Fruit fly (Drosophila melanogaster) whole organism, prepupa: ENCODE measurements around the gene hb.

Source experiments
- Blimp-1 ChIP-seq: fragments of 200-800 bp; sonication (Bioruptor generic); optimal IDR thresholded peaks from 3 replicates; lab custom pipeline; 2017; ENCODE audit warnings: missing biosample characterization, missing genetic modification characterization, mild to moderate bottlenecking, moderate library complexity, missing genetic modification reagents
- CG10631 ChIP-seq: fragments of 200-800 bp; sonication (Bioruptor generic); optimal IDR thresholded peaks from 2 replicates; lab custom pipeline; 2016; ENCODE audit warnings: missing biosample characterization, missing genetic modification characterization
- CG10669 ChIP-seq: fragments of 200-800 bp; sonication (Bioruptor generic); optimal IDR thresholded peaks from 3 replicates; lab custom pipeline; 2018; ENCODE audit warnings: missing biosample characterization, mild to moderate bottlenecking, missing genetic modification characterization, moderate library complexity
- CG11294 ChIP-seq: fragments of 200-800 bp; sonication (Bioruptor generic); IDR thresholded peaks from 2 replicates; pipeline ENCODE4 v1.3.6; 2022; ENCODE audit warnings: missing biosample characterization, missing genetic modification characterization
- CG11762 ChIP-seq: fragments of 200-800 bp; sonication (Bioruptor generic); optimal IDR thresholded peaks from 3 replicates; lab custom pipeline; 2016; ENCODE audit warnings: missing biosample characterization, missing genetic modification characterization; ENCODE audit not compliant: insufficient read depth
- CG1621 ChIP-seq: fragments of 200-800 bp; sonication (Bioruptor generic); optimal IDR thresholded peaks from 3 replicates; lab custom pipeline; 2018; ENCODE audit warnings: missing biosample characterization, mild to moderate bottlenecking, missing genetic modification characterization
- CG16779 ChIP-seq: fragments of 200-800 bp; sonication (Bioruptor generic); optimal IDR thresholded peaks from 3 replicates; lab custom pipeline; 2017; ENCODE audit warnings: missing biosample characterization, mild to moderate bottlenecking, missing genetic modification characterization
- CG3032 ChIP-seq: fragments of 200-800 bp; optimal IDR thresholded peaks from 2 replicates; lab custom pipeline; 2019; ENCODE audit warnings: missing biosample characterization, mild to moderate bottlenecking, missing genetic modification characterization, moderate library complexity
- CG31627 ChIP-seq: fragments of 200-800 bp; sonication (Bioruptor generic); optimal IDR thresholded peaks from 3 replicates; lab custom pipeline; 2016; ENCODE audit warnings: missing biosample characterization, missing genetic modification characterization
- CG32006 ChIP-seq: fragments of 200-800 bp; sonication (Bioruptor generic); optimal IDR thresholded peaks from 3 replicates; lab custom pipeline; 2017; ENCODE audit warnings: missing biosample characterization, mild to moderate bottlenecking, missing genetic modification characterization
- CG3919 ChIP-seq: fragments of 200-800 bp; sonication (Bioruptor generic); optimal IDR thresholded peaks from 3 replicates; lab custom pipeline; 2016; ENCODE audit warnings: missing biosample characterization, missing genetic modification characterization
- CG4318 ChIP-seq: fragments of 200-800 bp; sonication (Bioruptor generic); optimal IDR thresholded peaks from 3 replicates; lab custom pipeline; 2017; ENCODE audit warnings: missing biosample characterization, mild to moderate bottlenecking, missing genetic modification characterization
- CG6792 ChIP-seq: fragments of 200-800 bp; sonication (Bioruptor generic); optimal IDR thresholded peaks from 3 replicates; lab custom pipeline; 2016; ENCODE audit warnings: missing biosample characterization, missing genetic modification characterization
- CG6808 ChIP-seq: fragments of 200-800 bp; sonication (Bioruptor generic); optimal IDR thresholded peaks from 3 replicates; lab custom pipeline; 2017; ENCODE audit warnings: missing biosample characterization, missing genetic modification characterization, mild to moderate bottlenecking, moderate library complexity, missing genetic modification reagents
- CG6854 ChIP-seq: fragments of 200-800 bp; sonication (Bioruptor generic); optimal IDR thresholded peaks from 2 replicates; lab custom pipeline; 2017; ENCODE audit warnings: missing biosample characterization, mild to moderate bottlenecking, missing genetic modification characterization
- CG8119 ChIP-seq: fragments of 200-800 bp; sonication (Bioruptor generic); IDR thresholded peaks from 3 replicates; pipeline ENCODE4 v1.3.6; 2022; ENCODE audit warnings: missing biosample characterization, missing genetic modification characterization
- CG8632 ChIP-seq: fragments of 200-800 bp; sonication (Bioruptor generic); optimal IDR thresholded peaks from 3 replicates; lab custom pipeline; 2016; ENCODE audit warnings: missing biosample characterization, missing genetic modification characterization
- CG9139 ChIP-seq: fragments of 200-800 bp; sonication (Bioruptor generic); optimal IDR thresholded peaks from 3 replicates; lab custom pipeline; 2017; ENCODE audit warnings: missing biosample characterization, mild to moderate bottlenecking, missing genetic modification characterization
- Eip78C ChIP-seq: fragments of 200-800 bp; sonication (Bioruptor generic); peaks from one replicate; lab custom pipeline; 2016; ENCODE audit warnings: missing biosample characterization, missing genetic modification characterization
- Eip93F ChIP-seq: fragments of 200-800 bp; sonication (Bioruptor generic); optimal IDR thresholded peaks from 2 replicates; lab custom pipeline; 2016; ENCODE audit warnings: missing biosample characterization, mild to moderate bottlenecking, missing genetic modification characterization
- Gug ChIP-seq: fragments of 200-800 bp; sonication (Bioruptor generic); IDR thresholded peaks from 2 replicates; pipeline ENCODE4 v1.3.6; 2022; ENCODE audit warnings: missing biosample characterization, missing genetic modification characterization
- Hr39 ChIP-seq: fragments of 200-800 bp; sonication (Bioruptor generic); optimal IDR thresholded peaks from 2 replicates; lab custom pipeline; 2016; ENCODE audit warnings: missing biosample characterization, missing genetic modification characterization
- Lpt ChIP-seq: fragments of 200-800 bp; sonication (Bioruptor generic); optimal IDR thresholded peaks from 3 replicates; lab custom pipeline; 2016; ENCODE audit warnings: missing biosample characterization, missing genetic modification characterization
- Met ChIP-seq: fragments of 200-800 bp; sonication (Bioruptor generic); optimal IDR thresholded peaks from 3 replicates; lab custom pipeline; 2016; ENCODE audit warnings: missing biosample characterization, missing genetic modification characterization
- OdsH ChIP-seq: fragments of 200-800 bp; sonication (Bioruptor generic); optimal IDR thresholded peaks from 3 replicates; lab custom pipeline; 2016; ENCODE audit warnings: missing biosample characterization, missing genetic modification characterization
- Sox102F ChIP-seq: fragments of 200-800 bp; sonication (Bioruptor generic); optimal IDR thresholded peaks from 2 replicates; lab custom pipeline; 2016; ENCODE audit warnings: missing biosample characterization, mild to moderate bottlenecking, missing genetic modification characterization
- Sox14 ChIP-seq: fragments of 200-800 bp; sonication (Bioruptor generic); optimal IDR thresholded peaks from 3 replicates; lab custom pipeline; 2016; ENCODE audit warnings: missing biosample characterization, missing genetic modification characterization
- Sox15 ChIP-seq: fragments of 200-800 bp; sonication (Bioruptor generic); optimal IDR thresholded peaks from 3 replicates; lab custom pipeline; 2016; ENCODE audit warnings: missing biosample characterization, missing genetic modification characterization
- achi ChIP-seq: fragments of 200-800 bp; sonication (Bioruptor generic); optimal IDR thresholded peaks from 3 replicates; lab custom pipeline; 2016; ENCODE audit warnings: missing biosample characterization, missing genetic modification characterization
- acj6 ChIP-seq: fragments of 200-800 bp; sonication (Bioruptor generic); optimal IDR thresholded peaks from 3 replicates; lab custom pipeline; 2016; ENCODE audit warnings: missing biosample characterization, missing genetic modification characterization
- cyc ChIP-seq: fragments of 200-800 bp; sonication (Bioruptor generic); optimal IDR thresholded peaks from 3 replicates; lab custom pipeline; 2016; ENCODE audit warnings: missing biosample characterization, missing genetic modification characterization
- dac ChIP-seq: fragments of 200-800 bp; sonication (Bioruptor generic); optimal IDR thresholded peaks from 2 replicates; lab custom pipeline; 2017; ENCODE audit warnings: missing biosample characterization, mild to moderate bottlenecking, missing genetic modification characterization
- dsx ChIP-seq: fragments of 200-800 bp; optimal IDR thresholded peaks from 3 replicates; lab custom pipeline; 2019; ENCODE audit warnings: missing biosample characterization, mild to moderate bottlenecking, missing genetic modification characterization, moderate library complexity; ENCODE audit not compliant: poor library complexity, severe bottlenecking
- eg ChIP-seq: fragments of 200-800 bp; sonication (Bioruptor generic); IDR thresholded peaks from 3 replicates; pipeline ENCODE4 v1.3.6; 2022; ENCODE audit warnings: missing biosample characterization, missing genetic modification characterization
- esn ChIP-seq: fragments of 200-800 bp; sonication (Bioruptor generic); optimal IDR thresholded peaks from 2 replicates; lab custom pipeline; 2016; ENCODE audit warnings: missing biosample characterization, mild to moderate bottlenecking, missing genetic modification characterization, moderate library complexity
- fd85E ChIP-seq: fragments of 200-800 bp; sonication (Bioruptor generic); optimal IDR thresholded peaks from 3 replicates; lab custom pipeline; 2016; ENCODE audit warnings: missing biosample characterization, missing genetic modification characterization
- fkh ChIP-seq: fragments of 200-800 bp; sonication (Bioruptor generic); optimal IDR thresholded peaks from 3 replicates; lab custom pipeline; 2017; ENCODE audit warnings: missing biosample characterization, mild to moderate bottlenecking, missing genetic modification characterization, moderate library complexity
- net ChIP-seq: fragments of 200-800 bp; sonication (Bioruptor generic); optimal IDR thresholded peaks from 3 replicates; lab custom pipeline; 2016; ENCODE audit warnings: missing biosample characterization, missing genetic modification characterization
- pdm3 ChIP-seq: fragments of 200-800 bp; sonication (Bioruptor generic); optimal IDR thresholded peaks from 3 replicates; lab custom pipeline; 2016; ENCODE audit warnings: missing biosample characterization, missing genetic modification characterization
- salr ChIP-seq, 2 experiments: fragments of 200-800 bp; sonication (Bioruptor generic); optimal IDR thresholded peaks; 3 replicates each; lab custom pipeline; 2016 to 2018; ENCODE audit warnings: missing biosample characterization in 2 of 2, missing genetic modification characterization in 2 of 2, mild to moderate bottlenecking in 1 of 2
- spab ChIP-seq: fragments of 200-800 bp; sonication (Bioruptor generic); optimal IDR thresholded peaks from 2 replicates; lab custom pipeline; 2017; ENCODE audit warnings: missing biosample characterization, mild to moderate bottlenecking, missing genetic modification characterization, missing genetic modification reagents
- ss ChIP-seq, 2 experiments: fragments of 200-800 bp; sonication (Bioruptor generic); optimal IDR thresholded peaks; 2 replicates in 1 of 2; 3 replicates in 1 of 2; lab custom pipeline; 2017 to 2018; ENCODE audit warnings: mild to moderate bottlenecking in 2 of 2, missing biosample characterization in 2 of 2, missing genetic modification characterization in 2 of 2, moderate library complexity in 1 of 2
- svp ChIP-seq: fragments of 200-800 bp; sonication (Bioruptor generic); peaks from one replicate; lab custom pipeline; 2016; ENCODE audit warnings: missing biosample characterization, missing genetic modification characterization
- topi ChIP-seq: fragments of 200-800 bp; sonication (Bioruptor generic); optimal IDR thresholded peaks from 3 replicates; lab custom pipeline; 2016; ENCODE audit warnings: missing biosample characterization, missing genetic modification characterization
- vri ChIP-seq: fragments of 200-800 bp; sonication (Bioruptor generic); optimal IDR thresholded peaks from 3 replicates; lab custom pipeline; 2016; ENCODE audit warnings: missing biosample characterization, mild to moderate bottlenecking, missing genetic modification characterization

hb gene

dm6 chr3R:8652731-8653130 is 44.9 kb downstream of the hb start, which contains the start of the genes Sys1 and Dhod (continued):
- TF ChIP-seq Met (GFP tag; lab: Kevin White, UChicago) (peak; percentile 79), CG11762 (GFP tag; lab: Kevin White, UChicago) (peak; percentile 37), dsx (peak; percentile 25), fd85E (GFP tag; lab: Kevin White, UChicago) (no peak), Blimp-1 (GFP tag; lab: Kevin White, UChicago) (no peak), net (GFP tag; lab: Kevin White, UChicago) (peak; percentile 61), achi (GFP tag; lab: Kevin White, UChicago) (peak; percentile 73), CG10669 (GFP tag; lab: Kevin White, UChicago) (peak; percentile 39), Sox14 (GFP tag; lab: Kevin White, UChicago) (peak; percentile 85), CG9139 (GFP tag; lab: Kevin White, UChicago) (no peak), CG31627 (GFP tag; lab: Kevin White, UChicago) (peak; percentile 84), Sox15 (GFP tag; lab: Kevin White, UChicago) (peak; percentile 65), topi (GFP tag; lab: Kevin White, UChicago) (peak; percentile 79), CG10631 (peak; percentile 81), cyc (GFP tag; lab: Kevin White, UChicago) (peak; percentile 82), vri (GFP tag; lab: Kevin White, UChicago) (peak; percentile 59), CG8119 (peak; percentile 53; the same call in 1 of the 3 replicates), CG6854 (GFP tag; lab: Kevin White, UChicago) (no peak), Lpt (GFP tag; lab: Kevin White, UChicago) (peak; percentile 44), spab (GFP tag; lab: Kevin White, UChicago) (no peak), Gug (GFP tag; lab: Robert Waterston, UW) (peak; percentile 67)

dm6 chr3R:8650741-8651140 is 46.9 kb downstream of the hb start, which contains the start of the genes Mkk4 and SLIRP2:
Gene Mkk4 (minus strand): TSS chr3R:8650796.
Gene SLIRP2 (plus strand): TSS chr3R:8651084.
- TF ChIP-seq CG16779 (tag; lab: Kevin White, UChicago) (peak; percentile 94), eg (GFP tag; lab: Robert Waterston, UW) (peak; percentile 99), CG8119 (peak; percentile 99), fkh (GFP tag; lab: Kevin White, UChicago) (peak; percentile 93), net (GFP tag; lab: Kevin White, UChicago) (peak; percentile 99), cyc (GFP tag; lab: Kevin White, UChicago) (peak; percentile 99), Blimp-1 (GFP tag; lab: Kevin White, UChicago) (peak; percentile 93), svp (GFP tag; lab: Kevin White, UChicago) (peak; percentile 100), esn (GFP tag; lab: Kevin White, UChicago) (peak; percentile 99), Hr39 (GFP tag; lab: Kevin White, UChicago) (peak; percentile 99), CG11294 (peak; percentile 98), CG6792 (GFP tag; lab: Kevin White, UChicago) (peak; percentile 99), Lpt (GFP tag; lab: Kevin White, UChicago) (peak; percentile 98), ss (GFP tag; optimal IDR thresholded peaks at IDR 0.05; lab: Kevin White, UChicago) (peak; percentile 96 to 97), dsx (peak; percentile 98), vri (GFP tag; lab: Kevin White, UChicago) (peak; percentile 98), Sox15 (GFP tag; lab: Kevin White, UChicago) (peak; percentile 99), CG3032 (tag; lab: Kevin White, UChicago) (peak; percentile 99), CG6808 (GFP tag; lab: Kevin White, UChicago) (peak; percentile 97), achi (GFP tag; lab: Kevin White, UChicago) (peak; percentile 98), CG32006 (peak; percentile 99), CG6854 (GFP tag; lab: Kevin White, UChicago) (peak; percentile 94), Eip78C (GFP tag; lab: Kevin White, UChicago) (peak; percentile 100), CG10631 (peak; percentile 99), CG9139 (GFP tag; lab: Kevin White, UChicago) (peak; percentile 96), Met (GFP tag; lab: Kevin White, UChicago) (peak; percentile 99), CG8632 (GFP tag; lab: Kevin White, UChicago) (peak; percentile 98), acj6 (GFP tag; lab: Kevin White, UChicago) (peak; percentile 99), CG11762 (GFP tag; lab: Kevin White, UChicago) (peak; percentile 98), Sox102F (GFP tag; lab: Kevin White, UChicago) (peak; percentile 99), Sox14 (GFP tag; lab: Kevin White, UChicago) (peak; percentile 99), CG31627 (GFP tag; lab: Kevin White, UChicago) (peak; percentile 99), salr (GFP tag; optimal IDR thresholded peaks at IDR 0.05; lab: Kevin White, UChicago) (peak; percentile 97 to 98), Eip93F (GFP tag; lab: Kevin White, UChicago) (peak; percentile 96), CG1621 (peak; percentile 98), CG4318 (GFP tag; lab: Kevin White, UChicago) (peak; percentile 98), CG10669 (GFP tag; lab: Kevin White, UChicago) (peak; percentile 99), fd85E (GFP tag; lab: Kevin White, UChicago) (peak; percentile 94), dac (GFP tag; lab: Kevin White, UChicago) (peak; percentile 97), OdsH (GFP tag; lab: Kevin White, UChicago) (peak; percentile 99), pdm3 (GFP tag; lab: Kevin White, UChicago) (peak; percentile 99), CG3919 (GFP tag; lab: Kevin White, UChicago) (peak; percentile 99)
